Worm (Caenorhabditis elegans) whole organism, L4 larva: ENCODE data around the gene srh-223.

Source experiments
- D1046.2 ChIP-seq: fragments of 200-800 bp; sonication (Bioruptor generic); IDR thresholded peaks from 2 replicates; pipeline ENCODE4 v1.3.6; 2022; ENCODE audit warnings: missing genetic modification characterization, missing compliant biosample characterization
- F10B5.3 ChIP-seq: sonication (generic microtip); optimal IDR thresholded peaks from 2 replicates; lab custom pipeline; 2016; ENCODE audit warnings: mild to moderate bottlenecking, missing genetic modification characterization, missing compliant biosample characterization
- F37D6.2 ChIP-seq: sonication (generic microtip); optimal IDR thresholded peaks from 2 replicates; lab custom pipeline; 2016; ENCODE audit warnings: mild to moderate bottlenecking, missing genetic modification characterization, missing compliant biosample characterization
- R02D3.7 ChIP-seq: fragments of 150-350 bp; sonication (generic microtip); optimal IDR thresholded peaks from 3 replicates; lab custom pipeline; 2014; ENCODE audit warnings: missing biosample characterization, missing genetic modification characterization
- T20F7.1 ChIP-seq: fragments of 200-800 bp; sonication (Bioruptor generic); optimal IDR thresholded peaks from 2 replicates; lab custom pipeline; 2018; ENCODE audit warnings: mild to moderate bottlenecking, missing genetic modification characterization, missing compliant biosample characterization
- T26A8.4 ChIP-seq: fragments of 200-800 bp; sonication (Bioruptor generic); IDR thresholded peaks from 2 replicates; pipeline ENCODE4 v1.3.6; 2022; ENCODE audit warnings: missing genetic modification characterization, missing compliant biosample characterization
- Y48G9A.11 ChIP-seq: fragments of 200-800 bp; sonication (Bioruptor generic); IDR thresholded peaks from 2 replicates; pipeline ENCODE4 v1.3.6; 2022; ENCODE audit warnings: missing genetic modification reagents, missing genetic modification characterization, missing compliant biosample characterization
- ZK546.5 ChIP-seq, 2 experiments: sonication (generic microtip); optimal IDR thresholded peaks; 2 replicates each; lab custom pipeline; 2017; ENCODE audit warnings: missing biosample characterization in 2 of 2, missing genetic modification characterization in 2 of 2
- aha-1 ChIP-seq: fragments of 150-350 bp; peaks from one replicate; lab custom pipeline; 2014; ENCODE audit warnings: missing biosample characterization, missing genetic modification characterization
- arid-1 ChIP-seq: fragments of 200-800 bp; sonication (Bioruptor generic); conservative IDR thresholded peaks from 2 replicates; pipeline ENCODE4 v1.3.6; 2022; ENCODE audit warnings: missing genetic modification reagents, missing genetic modification characterization, missing compliant biosample characterization
- ceh-28 ChIP-seq: fragments of 150-350 bp; optimal IDR thresholded peaks from 2 replicates; lab custom pipeline; 2014; ENCODE audit warnings: missing biosample characterization, missing genetic modification reagents, missing genetic modification characterization
- ceh-32 ChIP-seq: sonication (generic microtip); optimal IDR thresholded peaks from 2 replicates; lab custom pipeline; 2016; ENCODE audit warnings: mild to moderate bottlenecking, missing genetic modification characterization, missing compliant biosample characterization; ENCODE audit not compliant: poor library complexity
- ces-1 ChIP-seq: fragments of 150-350 bp; sonication (generic microtip); optimal IDR thresholded peaks from 4 replicates; lab custom pipeline; 2014; ENCODE audit warnings: missing biosample characterization, missing genetic modification reagents, missing genetic modification characterization
- cey-2 ChIP-seq: sonication (generic microtip); optimal IDR thresholded peaks from 3 replicates; lab custom pipeline; 2017; ENCODE audit warnings: missing genetic modification characterization, mild to moderate bottlenecking, missing compliant biosample characterization, antibody characterized with exemption, borderline replicate concordance; ENCODE audit not compliant: insufficient read depth
- daf-12 ChIP-seq: fragments of 150-350 bp; optimal IDR thresholded peaks from 2 replicates; lab custom pipeline; 2014; ENCODE audit warnings: missing biosample characterization, missing genetic modification reagents, missing genetic modification characterization
- daf-8 ChIP-seq: fragments of 200-800 bp; sonication (Bioruptor generic); IDR thresholded peaks from 2 replicates; pipeline ENCODE4 v1.3.6; 2022; ENCODE audit warnings: missing genetic modification characterization, missing compliant biosample characterization
- dmd-6 ChIP-seq: fragments of 200-800 bp; sonication (Bioruptor generic); IDR thresholded peaks from 2 replicates; pipeline ENCODE4 v1.3.6; 2022; ENCODE audit warnings: missing genetic modification reagents, missing genetic modification characterization, missing compliant biosample characterization
- dmd-8 ChIP-seq: fragments of 200-800 bp; sonication (Bioruptor generic); IDR thresholded peaks from 2 replicates; pipeline ENCODE4 v1.3.6; 2022; ENCODE audit warnings: missing genetic modification characterization, missing compliant biosample characterization
- duxl-1 ChIP-seq: sonication (generic microtip); optimal IDR thresholded peaks from 2 replicates; lab custom pipeline; 2016; ENCODE audit warnings: mild to moderate bottlenecking, missing genetic modification characterization, moderate library complexity, missing compliant biosample characterization; ENCODE audit not compliant: poor library complexity
- dve-1 ChIP-seq: sonication (generic microtip); optimal IDR thresholded peaks from 2 replicates; lab custom pipeline; 2017; ENCODE audit warnings: antibody characterized with exemption, mild to moderate bottlenecking, missing genetic modification characterization, missing compliant biosample characterization; ENCODE audit not compliant: insufficient read depth
- egl-43 ChIP-seq: fragments of 200-800 bp; sonication (Bioruptor generic); IDR thresholded peaks from 2 replicates; pipeline ENCODE4 v1.3.6; 2022; ENCODE audit warnings: missing genetic modification reagents, missing genetic modification characterization, missing compliant biosample characterization
- fkh-10 ChIP-seq: fragments of 150-350 bp; optimal IDR thresholded peaks from 2 replicates; lab custom pipeline; 2014; ENCODE audit warnings: missing biosample characterization, missing genetic modification reagents, missing genetic modification characterization
- gei-8 ChIP-seq: fragments of 200-800 bp; sonication (Bioruptor generic); optimal IDR thresholded peaks from 2 replicates; lab custom pipeline; 2018; ENCODE audit warnings: mild to moderate bottlenecking, missing genetic modification characterization, missing compliant biosample characterization
- hlh-11 ChIP-seq: fragments of 200-800 bp; sonication (Bioruptor generic); optimal IDR thresholded peaks from 2 replicates; lab custom pipeline; 2018; ENCODE audit warnings: mild to moderate bottlenecking, missing genetic modification characterization, missing compliant biosample characterization
- hmg-1.1 ChIP-seq: fragments of 200-800 bp; sonication (Bioruptor generic); IDR thresholded peaks from 2 replicates; pipeline ENCODE4 v1.3.6; 2022; ENCODE audit warnings: missing genetic modification reagents, missing genetic modification characterization, missing compliant biosample characterization
- lim-7 ChIP-seq: fragments of 200-800 bp; sonication (Bioruptor generic); IDR thresholded peaks from 2 replicates; pipeline ENCODE4 v1.3.6; 2022; ENCODE audit warnings: missing genetic modification characterization, missing compliant biosample characterization
- lin-13 ChIP-seq: fragments of 150-350 bp; optimal IDR thresholded peaks from 2 replicates; lab custom pipeline; 2014; ENCODE audit warnings: missing biosample characterization, missing genetic modification reagents, missing genetic modification characterization
- lin-15B ChIP-seq: fragments of 150-350 bp; sonication (generic microtip); optimal IDR thresholded peaks from 3 replicates; lab custom pipeline; 2014; ENCODE audit warnings: missing biosample characterization, missing genetic modification characterization
- lin-29 ChIP-seq: fragments of 200-800 bp; sonication (Bioruptor generic); IDR thresholded peaks from 2 replicates; pipeline ENCODE4 v1.3.6; 2022; ENCODE audit warnings: missing genetic modification reagents, missing genetic modification characterization, missing compliant biosample characterization
- lin-39 ChIP-seq: fragments of 150-350 bp; optimal IDR thresholded peaks from 2 replicates; lab custom pipeline; 2014; ENCODE audit warnings: missing biosample characterization, missing genetic modification reagents, missing genetic modification characterization
- mep-1 ChIP-seq: fragments of 150-350 bp; sonication (generic microtip); optimal IDR thresholded peaks from 3 replicates; lab custom pipeline; 2014; ENCODE audit warnings: missing biosample characterization, missing genetic modification characterization
- mes-2 ChIP-seq: sonication (generic microtip); optimal IDR thresholded peaks from 2 replicates; lab custom pipeline; 2016; ENCODE audit warnings: missing genotype, mild to moderate bottlenecking, missing genetic modification characterization, missing compliant biosample characterization; ENCODE audit not compliant: poor library complexity, severe bottlenecking
- nhr-10 ChIP-seq: fragments of 150-350 bp; optimal IDR thresholded peaks from 2 replicates; lab custom pipeline; 2014; ENCODE audit warnings: missing biosample characterization, missing genetic modification characterization
- nhr-102 ChIP-seq: sonication (generic microtip); optimal IDR thresholded peaks from 2 replicates; lab custom pipeline; 2016; ENCODE audit warnings: mild to moderate bottlenecking, missing genetic modification characterization, moderate library complexity, missing compliant biosample characterization
- nhr-11 ChIP-seq: fragments of 150-350 bp; optimal IDR thresholded peaks from 2 replicates; lab custom pipeline; 2014; ENCODE audit warnings: missing biosample characterization, missing genetic modification characterization
- nhr-111 ChIP-seq: fragments of 200-800 bp; sonication (Bioruptor generic); optimal IDR thresholded peaks from 2 replicates; lab custom pipeline; 2018; ENCODE audit warnings: mild to moderate bottlenecking, missing genetic modification characterization, missing compliant biosample characterization
- nhr-237 ChIP-seq: sonication (generic microtip); optimal IDR thresholded peaks from 2 replicates; lab custom pipeline; 2017; ENCODE audit warnings: missing biosample characterization, missing genetic modification characterization
- nhr-25 ChIP-seq: sonication (generic microtip); optimal IDR thresholded peaks from 2 replicates; lab custom pipeline; 2017; ENCODE audit warnings: missing genetic modification characterization, mild to moderate bottlenecking, missing compliant biosample characterization, antibody characterized with exemption, moderate library complexity, borderline replicate concordance; ENCODE audit not compliant: insufficient read depth
- nhr-76 ChIP-seq: fragments of 150-350 bp; optimal IDR thresholded peaks from 2 replicates; lab custom pipeline; 2014; ENCODE audit warnings: missing biosample characterization, missing genetic modification characterization
- nhr-77 ChIP-seq: fragments of 150-350 bp; optimal IDR thresholded peaks from 2 replicates; lab custom pipeline; 2014; ENCODE audit warnings: missing biosample characterization, missing genetic modification characterization
- pha-4 ChIP-seq, 2 experiments: fragments of 150-350 bp in 1 of 2; fragments of 200-800 bp in 1 of 2; sonication (Bioruptor generic) in 1 of 2; IDR thresholded peaks in 1 of 2; optimal IDR thresholded peaks in 1 of 2; 2 replicates each; pipeline versions ENCODE4 v1.3.6 to Lab custom; 2014 to 2022; ENCODE audit warnings: missing genetic modification characterization in 2 of 2, missing genetic modification reagents in 2 of 2, missing biosample characterization in 1 of 2, missing compliant biosample characterization in 1 of 2
- php-3 ChIP-seq: fragments of 200-800 bp; sonication (Bioruptor generic); IDR thresholded peaks from 2 replicates; pipeline ENCODE4 v1.3.6; 2022; ENCODE audit warnings: missing genetic modification reagents, missing genetic modification characterization, missing compliant biosample characterization
- rbr-2 ChIP-seq: sonication (generic microtip); optimal IDR thresholded peaks from 2 replicates; lab custom pipeline; 2016; ENCODE audit warnings: missing genotype, missing genetic modification characterization, missing compliant biosample characterization
- set-16 ChIP-seq: fragments of 200-800 bp; sonication (Bioruptor generic); IDR thresholded peaks from 2 replicates; pipeline ENCODE4 v1.3.6; 2022; ENCODE audit warnings: missing genetic modification reagents, missing genetic modification characterization, missing compliant biosample characterization
- snpc-1.2 ChIP-seq: fragments of 200-800 bp; sonication (Bioruptor generic); IDR thresholded peaks from 2 replicates; pipeline ENCODE4 v1.3.6; 2022; ENCODE audit warnings: missing genetic modification reagents, missing genetic modification characterization, missing compliant biosample characterization
- snpc-4 ChIP-seq: fragments of 150-350 bp; optimal IDR thresholded peaks from 2 replicates; lab custom pipeline; 2014; ENCODE audit warnings: missing biosample characterization, missing genetic modification characterization
- spr-1 ChIP-seq: sonication (generic microtip); optimal IDR thresholded peaks from 2 replicates; lab custom pipeline; 2016; ENCODE audit warnings: mild to moderate bottlenecking, missing genetic modification characterization, missing compliant biosample characterization
- tag-97 ChIP-seq: fragments of 200-800 bp; sonication (Bioruptor generic); IDR thresholded peaks from 2 replicates; pipeline ENCODE4 v1.3.6; 2022; ENCODE audit warnings: missing genetic modification characterization, missing compliant biosample characterization
- tra-1 ChIP-seq: fragments of 200-800 bp; sonication (Bioruptor generic); IDR thresholded peaks from 2 replicates; pipeline ENCODE4 v1.3.6; 2022; ENCODE audit warnings: missing genetic modification reagents, missing genetic modification characterization, missing compliant biosample characterization
- zfp-2 ChIP-seq: sonication (generic microtip); optimal IDR thresholded peaks from 2 replicates; lab custom pipeline; 2016; ENCODE audit warnings: mild to moderate bottlenecking, missing genetic modification characterization, missing compliant biosample characterization
- zip-2 ChIP-seq: fragments of 150-350 bp; optimal IDR thresholded peaks from 2 replicates; lab custom pipeline; 2014; ENCODE audit warnings: missing biosample characterization, missing genetic modification characterization

Gene srh-223

DNA sequence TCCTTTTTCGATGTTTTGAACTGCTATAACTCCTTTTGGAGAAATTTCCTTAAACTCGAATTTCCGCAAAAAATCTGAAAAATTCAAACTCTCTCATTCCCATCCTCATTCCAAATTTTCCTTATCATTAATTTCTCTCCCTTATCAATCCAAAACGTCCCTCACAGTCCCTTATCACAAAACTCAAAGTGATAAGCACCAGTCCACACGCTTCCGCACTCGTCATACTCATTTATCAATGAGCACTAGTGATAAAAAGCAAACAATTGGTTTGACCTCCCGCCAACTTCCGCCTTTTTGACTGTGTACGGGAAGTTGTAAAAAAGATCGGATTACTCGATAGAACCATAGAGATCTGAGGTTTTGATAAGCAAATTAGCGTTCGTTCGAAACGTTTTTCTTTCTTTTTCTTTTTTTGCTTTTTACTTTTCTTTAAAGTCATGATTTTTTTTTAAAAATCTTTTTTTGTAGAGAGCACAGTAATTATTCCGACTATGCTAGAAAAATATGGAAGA lies 7.0 kb downstream of the srh-223 start, which contains the start of gene clec-78 (continued):
- no peak for TF ChIP-seq snpc-1.2 (GFP tag; lab: Robert Waterston, UW)
- TF ChIP-seq T20F7.1 (GFP tag; lab: Kevin White, UChicago), result no peak
- TF ChIP-seq lin-15B, result no peak
- TF ChIP-seq ces-1, result no peak
- TF ChIP-seq nhr-10 (tag; lab: Kevin White, UChicago), result no peak
- no peak for TF ChIP-seq mep-1
- TF ChIP-seq lim-7 (GFP tag; lab: Robert Waterston, UW), result no peak
- TF ChIP-seq dmd-6 (GFP tag; lab: Robert Waterston, UW), result peak; percentile 95
- peak; percentile 40 for TF ChIP-seq mes-2 (tag; lab: Kevin White, UChicago)
- no peak for TF ChIP-seq egl-43 (GFP tag; lab: Robert Waterston, UW)
- no peak for TF ChIP-seq ZK546.5 (tag; optimal IDR thresholded peaks at IDR 0.05; lab: Kevin White, UChicago)
- no peak for TF ChIP-seq Y48G9A.11 (GFP tag; lab: Robert Waterston, UW)
- TF ChIP-seq tag-97, result no peak
- TF ChIP-seq aha-1, result no peak
- no peak for TF ChIP-seq daf-12 (tag; lab: Kevin White, UChicago)
- TF ChIP-seq php-3 (GFP tag; lab: Robert Waterston, UW), result peak; percentile 83
- TF ChIP-seq nhr-11, result no peak
- no peak for TF ChIP-seq daf-8 (GFP tag; lab: Robert Waterston, UW)
- TF ChIP-seq R02D3.7 (tag; lab: Kevin White, UChicago), result no peak
- no peak for TF ChIP-seq snpc-4
- TF ChIP-seq rbr-2 (tag; lab: Kevin White, UChicago), result no peak
- TF ChIP-seq set-16 (GFP tag; lab: Robert Waterston, UW), result no peak
- TF ChIP-seq pha-4 (GFP tag; IDR thresholded peaks at IDR 0.05; lab: Robert Waterston, UW), result no peak
- no peak for TF ChIP-seq pha-4 (tag; optimal IDR thresholded peaks at IDR 0.05; lab: Kevin White, UChicago)
- no peak for TF ChIP-seq spr-1
- TF ChIP-seq zfp-2, result no peak
- no peak for TF ChIP-seq nhr-76 (tag; lab: Kevin White, UChicago)
- TF ChIP-seq lin-39 (tag; lab: Kevin White, UChicago), result no peak
- peak; percentile 84 for TF ChIP-seq tra-1 (GFP tag; lab: Robert Waterston, UW)
- TF ChIP-seq nhr-237, result no peak
- TF ChIP-seq lin-13 (GFP tag; lab: Kevin White, UChicago), result no peak
- TF ChIP-seq arid-1 (GFP tag; lab: Robert Waterston, UW), result no peak
- TF ChIP-seq fkh-10 (GFP tag; lab: Kevin White, UChicago), result no peak
- no peak for TF ChIP-seq zip-2 (tag; lab: Kevin White, UChicago)
- no peak for TF ChIP-seq nhr-102 (tag; lab: Kevin White, UChicago)
- no peak for TF ChIP-seq hmg-1.1
- no peak for TF ChIP-seq dve-1 (tag; lab: Kevin White, UChicago)
- TF ChIP-seq F10B5.3 (tag; lab: Kevin White, UChicago), result no peak
- no peak for TF ChIP-seq D1046.2 (GFP tag; lab: Robert Waterston, UW)
- no peak for TF ChIP-seq F37D6.2 (tag; lab: Kevin White, UChicago)
- no peak for TF ChIP-seq nhr-111 (GFP tag; lab: Kevin White, UChicago)
- no peak for TF ChIP-seq T26A8.4 (GFP tag; lab: Robert Waterston, UW)
- no peak for TF ChIP-seq lin-29 (GFP tag; lab: Robert Waterston, UW)
- no peak for TF ChIP-seq dmd-8 (GFP tag; lab: Robert Waterston, UW)
- TF ChIP-seq cey-2, result no peak
- peak; percentile 79 for TF ChIP-seq hlh-11 (tag; lab: Kevin White, UChicago)
- TF ChIP-seq gei-8 (GFP tag; lab: Kevin White, UChicago), result no peak
- no peak for TF ChIP-seq ceh-28
- TF ChIP-seq nhr-25, result no peak
- peak; percentile 85 for TF ChIP-seq nhr-77 (tag; lab: Kevin White, UChicago)
- no peak for TF ChIP-seq ceh-32 (tag; lab: Kevin White, UChicago)
- TF ChIP-seq duxl-1, result no peak
